Fruit fly (Drosophila melanogaster): ENCODE measurements around the gene Cyp28d1.

The Cyp28d1 gene

DNA sequence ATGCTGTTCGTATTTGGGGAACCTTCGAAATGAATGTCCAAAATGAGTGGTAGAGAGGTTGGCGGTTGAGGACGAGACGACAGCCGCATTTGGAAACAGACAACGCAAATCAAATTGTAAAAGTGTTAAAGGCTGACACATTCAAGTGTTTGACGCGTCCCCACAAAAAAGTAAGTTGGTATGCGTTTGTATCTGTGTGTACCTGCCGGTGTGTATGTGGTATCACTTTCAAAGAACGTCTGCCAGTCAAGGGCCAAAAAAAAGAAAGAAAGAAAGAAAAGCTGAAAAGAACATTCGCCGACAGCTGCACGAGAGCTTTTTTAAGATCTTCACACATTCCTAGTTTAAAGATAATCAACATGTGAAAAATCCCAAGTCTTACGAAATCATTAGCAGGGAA is 37.6 kb downstream of the Cyp28d1 start:
- TF ChIP-seq zen2 (GFP tag; IDR thresholded peaks at IDR 0.05; ENCODE audit: partially characterized antibody) (no peak), slp2 (GFP tag; optimal IDR thresholded peaks at IDR 0.05) (no peak), CG32767 (GFP tag; IDR thresholded peaks at IDR 0.05) (0 out of 2 replicates have a peak, but pooled peaks have one; percentile 16), cg (GFP tag; optimal IDR thresholded peaks at IDR 0.05) (peak; percentile 58), CG17829 (tag; optimal IDR thresholded peaks at IDR 0.05) (no peak), chn (GFP tag; optimal IDR thresholded peaks at IDR 0.05) (no peak), CG12155 (GFP tag; optimal IDR thresholded peaks at IDR 0.05) (no peak), CG34422 (GFP tag; IDR thresholded peaks at IDR 0.05) (no peak), NfI (GFP tag; optimal IDR thresholded peaks at IDR 0.05) (no peak), Sry-δ (GFP tag; optimal IDR thresholded peaks at IDR 0.05) (no peak), CG4328 (GFP tag; optimal IDR thresholded peaks at IDR 0.05) (no peak), hkb (optimal IDR thresholded peaks at IDR 0.05) (no peak), hkb (GFP tag; IDR thresholded peaks at IDR 0.05) (no peak), seq (GFP tag; IDR thresholded peaks at IDR 0.05) (no peak), CG31224 (GFP tag; IDR thresholded peaks at IDR 0.05) (no peak), CG5180 (GFP tag; optimal IDR thresholded peaks at IDR 0.05) (no peak), CG12104 (GFP tag; optimal IDR thresholded peaks at IDR 0.05) (no peak), jigr1 (GFP tag; IDR thresholded peaks at IDR 0.05) (no peak), CG3407 (GFP tag; optimal IDR thresholded peaks at IDR 0.05) (no peak), nau (GFP tag; optimal IDR thresholded peaks at IDR 0.05) (peak; percentile 53), dm (GFP tag; optimal IDR thresholded peaks at IDR 0.05) (no peak), ssp (GFP tag; IDR thresholded peaks at IDR 0.05) (no peak), CG7556 (GFP tag; optimal IDR thresholded peaks at IDR 0.05) (no peak), CG8281 (tag; optimal IDR thresholded peaks at IDR 0.05) (no peak), kni (GFP tag; optimal IDR thresholded peaks at IDR 0.05) (peak; percentile 84), sens-2 (GFP tag; IDR thresholded peaks at IDR 0.05) (no peak), CG7745 (tag; optimal IDR thresholded peaks at IDR 0.05) (no peak), Dip2 (GFP tag; IDR thresholded peaks at IDR 0.05) (no peak)

DNA sequence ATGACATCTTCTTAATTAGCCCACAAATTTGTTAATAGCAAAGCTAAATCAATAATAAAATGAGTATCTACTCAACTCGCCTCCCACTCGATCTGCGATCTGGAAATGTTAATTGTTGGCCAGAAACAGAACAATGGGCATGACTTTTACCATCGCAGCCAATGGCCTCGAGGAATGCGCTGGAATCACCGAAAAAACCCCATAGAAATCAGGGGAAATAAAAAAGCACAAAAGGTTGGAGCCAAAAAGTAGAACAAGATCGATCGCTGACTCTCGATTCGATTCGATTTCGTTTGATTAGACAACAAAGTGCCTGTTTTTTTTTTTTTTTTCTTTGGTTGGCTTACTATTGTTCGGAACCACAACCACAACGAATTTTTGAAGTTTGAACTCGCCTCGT is 38.3 kb downstream of the Cyp28d1 start:
- TF ChIP-seq sd (tag; optimal IDR thresholded peaks at IDR 0.05) (peak; percentile 40), sqz (GFP tag; optimal IDR thresholded peaks at IDR 0.05) (peak; percentile 4), gsb-n (tag; optimal IDR thresholded peaks at IDR 0.05) (peak; percentile 11), CG12769 (tag; optimal IDR thresholded peaks at IDR 0.05) (peak; percentile 20), grn (GFP tag; optimal IDR thresholded peaks at IDR 0.05) (peak; percentile 19), B-H2 (GFP tag; optimal IDR thresholded peaks at IDR 0.05) (no peak), Blimp-1 (GFP tag; optimal IDR thresholded peaks at IDR 0.05) (peak; percentile 37), lab (GFP tag; optimal IDR thresholded peaks at IDR 0.05) (no peak)

dm6 chr2L:5249766-5250165 is 39.5 kb downstream of the Cyp28d1 start:
- TF ChIP-seq H2.0 (GFP tag; IDR thresholded peaks at IDR 0.05): no peak
- TF ChIP-seq ci (GFP tag; IDR thresholded peaks at IDR 0.05): no peak
- TF ChIP-seq kni (GFP tag; optimal IDR thresholded peaks at IDR 0.05): no peak
- TF ChIP-seq CG32532 (GFP tag; IDR thresholded peaks at IDR 0.05): 0 out of 2 replicates have a peak, but pooled peaks have one; percentile 23
- no peak for TF ChIP-seq Trl (optimal IDR thresholded peaks at IDR 0.05)
- TF ChIP-seq Trl (GFP tag; optimal IDR thresholded peaks at IDR 0.05): no peak
- TF ChIP-seq CG6689 (GFP tag; IDR thresholded peaks at IDR 0.05): no peak
- TF ChIP-seq CG2120 (GFP tag; optimal IDR thresholded peaks at IDR 0.05): no peak
- no peak for TF ChIP-seq Fer3 (tag; optimal IDR thresholded peaks at IDR 0.05)
- no peak for TF ChIP-seq slp2 (GFP tag; optimal IDR thresholded peaks at IDR 0.05)
- no peak for TF ChIP-seq CG6683 (GFP tag; optimal IDR thresholded peaks at IDR 0.05)
- no peak for TF ChIP-seq CG7963 (GFP tag; IDR thresholded peaks at IDR 0.05; ENCODE audit: partially characterized antibody)
- no peak for TF ChIP-seq dpn (GFP tag; optimal IDR thresholded peaks at IDR 0.05)
- no peak for TF ChIP-seq Atf6 (GFP tag; IDR thresholded peaks at IDR 0.05)
- no peak for TF ChIP-seq CG10431 (GFP tag; optimal IDR thresholded peaks at IDR 0.05)
- TF ChIP-seq Lim3 (GFP tag; IDR thresholded peaks at IDR 0.05): no peak
- TF ChIP-seq Med (GFP tag): no peak
- no peak for TF ChIP-seq cwo (GFP tag; optimal IDR thresholded peaks at IDR 0.05)

Data from whole organism, embryonic.